Worm (Caenorhabditis elegans) whole organism, L4 larva: ENCODE data around the gene ttr-49.

Source experiments
- F10B5.3 ChIP-seq: sonication (generic microtip); optimal IDR thresholded peaks from 2 replicates; lab custom pipeline; 2016; ENCODE audit warnings: mild to moderate bottlenecking, missing genetic modification characterization, missing compliant biosample characterization
- F44E2.7 ChIP-seq: fragments of 200-800 bp; sonication (Bioruptor generic); IDR thresholded peaks from 2 replicates; pipeline ENCODE4 v2.1.2; 2022; ENCODE audit warnings: missing genetic modification characterization, missing compliant biosample characterization
- T20F7.1 ChIP-seq: fragments of 200-800 bp; sonication (Bioruptor generic); optimal IDR thresholded peaks from 2 replicates; lab custom pipeline; 2018; ENCODE audit warnings: mild to moderate bottlenecking, missing genetic modification characterization, missing compliant biosample characterization
- Y75B8A.6 ChIP-seq: fragments of 200-800 bp; sonication (Bioruptor generic); IDR thresholded peaks from 2 replicates; pipeline ENCODE4 v1.3.6; 2022; ENCODE audit warnings: missing genetic modification reagents, missing genetic modification characterization, missing compliant biosample characterization
- aha-1 ChIP-seq: fragments of 150-350 bp; peaks from one replicate; lab custom pipeline; 2014; ENCODE audit warnings: missing biosample characterization, missing genetic modification characterization
- aly-2 ChIP-seq: sonication (generic microtip); optimal IDR thresholded peaks from 2 replicates; lab custom pipeline; 2018; ENCODE audit warnings: missing biosample characterization, missing genetic modification characterization
- ceh-20 ChIP-seq: fragments of 200-800 bp; sonication (Bioruptor generic); IDR thresholded peaks from 2 replicates; pipeline ENCODE4 v1.3.6; 2022; ENCODE audit warnings: missing genetic modification reagents, missing genetic modification characterization, missing compliant biosample characterization
- cey-2 ChIP-seq: sonication (generic microtip); optimal IDR thresholded peaks from 3 replicates; lab custom pipeline; 2017; ENCODE audit warnings: missing genetic modification characterization, mild to moderate bottlenecking, missing compliant biosample characterization, antibody characterized with exemption, borderline replicate concordance; ENCODE audit not compliant: insufficient read depth
- ctbp-1 ChIP-seq: fragments of 200-800 bp; sonication (Bioruptor generic); IDR thresholded peaks from 2 replicates; pipeline ENCODE4 v1.3.6; 2022; ENCODE audit warnings: missing genetic modification reagents, missing genetic modification characterization, missing compliant biosample characterization
- daf-12 ChIP-seq: fragments of 150-350 bp; optimal IDR thresholded peaks from 2 replicates; lab custom pipeline; 2014; ENCODE audit warnings: missing biosample characterization, missing genetic modification reagents, missing genetic modification characterization
- daf-16 ChIP-seq, 3 experiments: sonication (generic microtip); optimal IDR thresholded peaks; 2 replicates each; lab custom pipeline; 2016 to 2017; ENCODE audit warnings: missing genetic modification characterization in 3 of 3, missing genetic modification reagents in 3 of 3, mild to moderate bottlenecking in 2 of 3, missing compliant biosample characterization in 2 of 3, missing biosample characterization in 1 of 3, moderate library complexity in 1 of 3
- dmd-6 ChIP-seq: fragments of 200-800 bp; sonication (Bioruptor generic); IDR thresholded peaks from 2 replicates; pipeline ENCODE4 v1.3.6; 2022; ENCODE audit warnings: missing genetic modification reagents, missing genetic modification characterization, missing compliant biosample characterization
- duxl-1 ChIP-seq: sonication (generic microtip); optimal IDR thresholded peaks from 2 replicates; lab custom pipeline; 2016; ENCODE audit warnings: mild to moderate bottlenecking, missing genetic modification characterization, moderate library complexity, missing compliant biosample characterization; ENCODE audit not compliant: poor library complexity
- dve-1 ChIP-seq: sonication (generic microtip); optimal IDR thresholded peaks from 2 replicates; lab custom pipeline; 2017; ENCODE audit warnings: antibody characterized with exemption, mild to moderate bottlenecking, missing genetic modification characterization, missing compliant biosample characterization; ENCODE audit not compliant: insufficient read depth
- egl-43 ChIP-seq: fragments of 200-800 bp; sonication (Bioruptor generic); IDR thresholded peaks from 2 replicates; pipeline ENCODE4 v1.3.6; 2022; ENCODE audit warnings: missing genetic modification reagents, missing genetic modification characterization, missing compliant biosample characterization
- lin-39 ChIP-seq: fragments of 150-350 bp; optimal IDR thresholded peaks from 2 replicates; lab custom pipeline; 2014; ENCODE audit warnings: missing biosample characterization, missing genetic modification reagents, missing genetic modification characterization
- mxl-3 ChIP-seq: fragments of 200-800 bp; sonication (Bioruptor generic); optimal IDR thresholded peaks from 2 replicates; lab custom pipeline; 2018; ENCODE audit warnings: mild to moderate bottlenecking, missing genetic modification characterization, missing compliant biosample characterization
- nhr-41 ChIP-seq: fragments of 200-800 bp; sonication (Bioruptor generic); IDR thresholded peaks from 2 replicates; pipeline ENCODE4 v1.3.6; 2022; ENCODE audit warnings: missing genetic modification reagents, missing genetic modification characterization, missing compliant biosample characterization
- pha-4 ChIP-seq, 2 experiments: fragments of 150-350 bp in 1 of 2; fragments of 200-800 bp in 1 of 2; sonication (Bioruptor generic) in 1 of 2; IDR thresholded peaks in 1 of 2; optimal IDR thresholded peaks in 1 of 2; 2 replicates each; pipeline versions ENCODE4 v1.3.6 to Lab custom; 2014 to 2022; ENCODE audit warnings: missing genetic modification characterization in 2 of 2, missing genetic modification reagents in 2 of 2, missing biosample characterization in 1 of 2, missing compliant biosample characterization in 1 of 2
- pqm-1 ChIP-seq: sonication (generic microtip); optimal IDR thresholded peaks from 2 replicates; lab custom pipeline; 2017; ENCODE audit warnings: missing biosample characterization, missing genetic modification characterization
- saeg-2 ChIP-seq: fragments of 200-800 bp; sonication (Bioruptor generic); IDR thresholded peaks from 2 replicates; pipeline ENCODE4 v1.3.6; 2022; ENCODE audit warnings: missing genetic modification reagents, missing genetic modification characterization, missing compliant biosample characterization
- set-16 ChIP-seq: fragments of 200-800 bp; sonication (Bioruptor generic); IDR thresholded peaks from 2 replicates; pipeline ENCODE4 v1.3.6; 2022; ENCODE audit warnings: missing genetic modification reagents, missing genetic modification characterization, missing compliant biosample characterization
- snpc-4 ChIP-seq: fragments of 150-350 bp; optimal IDR thresholded peaks from 2 replicates; lab custom pipeline; 2014; ENCODE audit warnings: missing biosample characterization, missing genetic modification characterization
- unc-130 ChIP-seq: sonication (generic microtip); optimal IDR thresholded peaks from 2 replicates; lab custom pipeline; 2016; ENCODE audit warnings: missing genetic modification reagents, missing genetic modification characterization, missing compliant biosample characterization
- unc-62 ChIP-seq, 3 experiments: fragments of 150-350 bp in 1 of 3; sonication (generic microtip); optimal IDR thresholded peaks in 2 of 3; peaks in 1 of 3; 1 replicate in 1 of 3; 2 replicates in 2 of 3; lab custom pipeline; 2014 to 2017; ENCODE audit warnings: missing biosample characterization in 3 of 3, missing genetic modification characterization in 3 of 3, missing genetic modification reagents in 3 of 3, missing genotype in 1 of 3
- vab-7 ChIP-seq: fragments of 200-800 bp; sonication (Bioruptor generic); IDR thresholded peaks from 2 replicates; pipeline ENCODE4 v1.3.6; 2022; ENCODE audit warnings: missing genetic modification reagents, missing genetic modification characterization, missing compliant biosample characterization
- ztf-11 ChIP-seq: fragments of 150-350 bp; optimal IDR thresholded peaks from 2 replicates; lab custom pipeline; 2014; ENCODE audit warnings: missing biosample characterization, missing genetic modification characterization
- ztf-7 ChIP-seq: fragments of 150-350 bp; optimal IDR thresholded peaks from 2 replicates; lab custom pipeline; 2014; ENCODE audit warnings: missing biosample characterization, missing genetic modification characterization

The ttr-49 gene

DNA sequence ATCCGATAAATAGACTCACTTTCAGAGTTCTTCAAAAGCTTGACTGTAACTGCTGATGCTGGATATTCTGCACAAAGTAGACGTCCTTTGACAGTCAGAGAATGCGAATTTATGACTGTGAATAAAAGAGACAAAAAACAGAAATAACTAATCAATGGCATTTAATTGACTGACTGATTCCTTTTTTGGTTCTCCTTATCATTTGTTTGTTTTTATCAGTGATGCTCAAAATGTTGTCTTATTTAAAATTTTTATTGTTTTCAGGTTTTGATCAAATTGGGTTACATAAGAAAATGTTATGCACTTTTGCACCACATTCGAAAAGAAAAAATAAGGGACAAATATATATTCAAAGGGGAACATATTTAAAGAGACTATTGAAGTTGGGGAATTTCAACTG is at the start of gene ttr-49:
Gene ttr-49 (minus strand): TSS at position 171 of the 400 bp plus-strand sequence.
- TF ChIP-seq nhr-41 (no peak), saeg-2 (GFP tag; lab: Robert Waterston, UW) (no peak), dmd-6 (0 out of 2 replicates have a peak, but pooled peaks have one; percentile 22), dve-1 (tag; lab: Kevin White, UChicago) (peak; percentile 27), pqm-1 (peak; percentile 30), ceh-20 (no peak), duxl-1 (tag; lab: Kevin White, UChicago) (no peak), vab-7 (GFP tag; lab: Robert Waterston, UW) (no peak), daf-16 (GFP tag; optimal IDR thresholded peaks at IDR 0.05; lab: Kevin White, UChicago) (no peak), daf-16 (tag; optimal IDR thresholded peaks at IDR 0.05; lab: Kevin White, UChicago) (peak; percentile 73), lin-39 (tag; lab: Kevin White, UChicago) (no peak)

DNA sequence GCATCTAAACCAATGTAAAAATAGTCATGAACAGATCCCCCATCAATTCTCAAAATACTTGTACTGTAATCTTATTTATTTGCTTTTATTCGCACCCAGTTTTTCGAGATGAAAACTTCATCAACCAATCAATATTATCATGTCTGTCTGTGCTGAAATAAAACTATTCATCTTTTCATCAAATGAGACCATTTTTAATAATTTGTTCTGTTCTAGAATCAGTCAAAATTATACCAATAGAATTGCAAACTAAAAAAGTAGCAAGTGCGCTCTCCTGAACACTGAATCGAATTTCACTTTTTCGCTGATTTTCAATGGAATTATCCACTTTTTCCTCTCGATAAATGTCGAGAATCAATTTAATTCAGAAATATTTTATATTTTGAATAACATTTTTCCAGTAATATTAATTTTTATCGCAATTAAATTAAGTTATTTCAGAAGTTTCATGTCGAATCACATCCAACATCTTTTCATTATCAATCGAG is 43.6 kb upstream of the ttr-49 start, which contains the start of gene trpp-4:
Gene trpp-4 (plus strand): TSS at position 442 of the 488 bp plus-strand sequence.
- TF ChIP-seq aha-1 (tag; lab: Kevin White, UChicago) (peak; percentile 91), unc-62 (GFP tag; optimal IDR thresholded peaks at IDR 0.05 in 1 of 2; lab: Kevin White, UChicago) (peak in 1 of 2 experiments; percentile 42), unc-62 (tag; optimal IDR thresholded peaks at IDR 0.05; lab: Kevin White, UChicago) (no peak), daf-12 (tag; lab: Kevin White, UChicago) (no peak)

DNA sequence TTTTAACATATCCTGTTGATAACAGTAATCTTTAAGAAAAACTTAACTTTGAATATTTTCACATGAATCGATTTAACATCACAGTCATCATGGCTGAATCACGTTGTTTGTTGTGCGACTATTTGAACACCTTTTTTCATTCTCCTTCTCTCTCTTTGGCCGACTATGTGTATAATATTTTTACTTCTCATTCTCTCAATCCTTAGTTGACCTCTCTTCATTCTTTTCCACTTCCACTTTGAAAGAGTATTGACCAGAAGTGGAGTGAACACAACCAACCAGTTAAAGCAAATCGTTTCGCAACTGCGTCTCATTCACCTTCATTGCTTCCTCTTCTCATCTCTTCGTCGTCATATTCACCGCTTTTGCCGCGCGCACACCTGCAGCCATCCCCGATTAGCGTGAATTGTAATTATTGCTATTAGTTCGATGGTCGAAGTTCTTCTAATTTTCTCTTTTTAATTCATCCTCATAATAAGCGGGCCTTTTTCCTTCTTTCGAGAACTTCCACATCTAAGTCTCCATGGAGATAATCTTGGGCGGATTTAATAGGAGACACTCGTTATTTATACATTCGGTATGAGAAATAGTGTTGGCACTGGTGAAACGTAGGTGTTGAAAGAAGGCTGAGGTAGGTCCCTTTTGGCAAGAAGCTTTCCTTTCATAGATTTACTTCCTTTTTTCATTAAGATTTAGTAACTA is 38.8 kb upstream of the ttr-49 start:
- TF ChIP-seq Y75B8A.6 (GFP tag; lab: Robert Waterston, UW) (no peak), set-16 (GFP tag; lab: Robert Waterston, UW) (no peak), T20F7.1 (GFP tag; lab: Kevin White, UChicago) (no peak), mxl-3 (GFP tag; lab: Kevin White, UChicago) (peak; percentile 15)

DNA sequence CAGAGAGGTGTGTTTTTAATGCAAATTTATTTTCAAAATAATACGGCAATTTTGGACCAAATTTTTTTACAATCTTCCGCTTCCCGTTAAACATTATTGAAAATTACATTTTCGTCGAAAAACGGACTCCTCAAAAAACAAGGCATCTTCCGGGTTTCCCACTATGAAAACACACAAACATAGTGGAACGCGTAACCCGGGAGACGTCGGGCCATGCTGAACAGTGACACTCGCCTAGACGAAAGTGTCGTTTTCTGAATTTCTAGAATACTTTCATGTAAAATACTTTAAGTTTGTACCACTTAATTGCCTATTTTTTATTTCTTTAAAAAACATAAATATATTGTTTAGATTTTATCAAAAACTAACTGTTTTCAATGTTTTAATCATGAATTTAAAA is 35.6 kb upstream of the ttr-49 start:
- TF ChIP-seq dve-1 (tag; lab: Kevin White, UChicago), result no peak
- TF ChIP-seq snpc-4 (tag; lab: Kevin White, UChicago), result peak; percentile 78

DNA sequence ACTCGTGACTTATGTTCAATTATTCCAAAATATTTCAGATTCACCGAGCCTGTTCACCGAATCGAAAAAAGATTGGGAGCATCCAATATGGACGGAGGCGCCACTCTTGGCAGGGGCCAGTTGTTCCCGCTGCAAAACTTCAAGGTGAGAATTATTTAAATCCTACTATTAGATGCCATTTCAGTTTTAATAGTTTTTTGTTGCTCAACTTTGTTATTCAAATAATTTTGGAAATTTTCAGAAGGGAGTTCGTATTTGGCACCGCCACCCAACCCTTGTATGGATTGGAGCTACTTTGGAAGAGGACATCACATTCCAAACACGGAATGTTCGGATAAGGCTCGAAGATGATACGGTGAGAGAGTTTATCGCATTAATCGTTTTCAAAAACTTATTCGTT is 29.8 kb upstream of the ttr-49 start, which contains the start of gene hum-2:
Gene hum-2 (plus strand): TSS at position 33 of the 400 bp plus-strand sequence.
- peak; percentile 94 for TF ChIP-seq aha-1 (tag; lab: Kevin White, UChicago)
- no peak for TF ChIP-seq cey-2 (tag; lab: Kevin White, UChicago)
- no peak for TF ChIP-seq unc-130
- no peak for TF ChIP-seq egl-43 (GFP tag; lab: Robert Waterston, UW)
- no peak for TF ChIP-seq F44E2.7 (GFP tag; lab: Robert Waterston, UW)
- no peak for TF ChIP-seq ztf-7 (tag; lab: Kevin White, UChicago)
- TF ChIP-seq aly-2, result no peak
- TF ChIP-seq F10B5.3 (tag; lab: Kevin White, UChicago), result no peak

DNA sequence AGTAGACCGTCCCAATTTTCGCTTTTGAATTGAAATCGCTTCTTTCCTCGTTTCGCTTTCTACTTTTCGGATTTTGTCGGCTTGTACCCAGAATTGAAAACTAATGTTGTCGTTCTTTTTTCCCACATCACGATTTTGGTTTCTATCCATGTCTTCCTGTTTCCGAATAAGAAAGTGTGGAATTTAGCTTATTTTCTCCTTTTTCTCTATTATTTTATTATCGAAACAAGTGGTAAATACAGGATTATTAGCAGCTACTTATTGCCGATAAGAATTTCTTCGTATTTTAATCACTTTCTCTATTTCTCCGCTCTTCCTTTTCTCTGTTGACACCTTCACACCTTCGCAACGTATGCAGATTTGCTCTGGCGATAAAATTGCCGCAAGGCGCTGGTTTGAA is 28.6 kb upstream of the ttr-49 start:
- TF ChIP-seq aha-1 (tag; lab: Kevin White, UChicago) (peak; percentile 52), ctbp-1 (GFP tag; lab: Robert Waterston, UW) (no peak), pha-4 (GFP tag; IDR thresholded peaks at IDR 0.05; lab: Robert Waterston, UW) (no peak), pha-4 (tag; optimal IDR thresholded peaks at IDR 0.05; lab: Kevin White, UChicago) (no peak), ztf-11 (tag; lab: Kevin White, UChicago) (no peak)
